Fruit fly (Drosophila melanogaster) whole organism, wandering third instar larva: ENCODE results near the gene Nle.

Experiments
- CG9705 ChIP-seq: fragments of 200-800 bp; sonication (Bioruptor generic); optimal IDR thresholded peaks from 2 replicates; lab custom pipeline; 2018; ENCODE audit warnings: missing biosample characterization, mild to moderate bottlenecking, missing genetic modification characterization
- Dif ChIP-seq: fragments of 200-275, 200-300 bp; sonication (Bioruptor generic); optimal IDR thresholded peaks from 2 replicates; lab custom pipeline; 2018; ENCODE audit warnings: missing biosample characterization, missing genetic modification characterization; ENCODE audit not compliant: partially characterized antibody
- GATAd ChIP-seq: sonication (Bioruptor generic); optimal IDR thresholded peaks from 2 replicates; lab custom pipeline; 2016; ENCODE audit warnings: missing biosample characterization, missing genetic modification characterization
- HLH106 ChIP-seq: fragments of 200-800 bp; optimal IDR thresholded peaks from 3 replicates; lab custom pipeline; 2019; ENCODE audit warnings: missing biosample characterization, mild to moderate bottlenecking, missing genetic modification characterization, moderate library complexity
- Hnf4 ChIP-seq: fragments of 200-800 bp; sonication (Bioruptor generic); optimal IDR thresholded peaks from 2 replicates; lab custom pipeline; 2016; ENCODE audit warnings: missing biosample characterization, mild to moderate bottlenecking, missing genetic modification characterization
- Hr78 ChIP-seq: fragments of >200 bp; optimal IDR thresholded peaks from 2 replicates; lab custom pipeline; 2017; ENCODE audit warnings: missing biosample characterization, missing genetic modification characterization
- Hr83 ChIP-seq: fragments of 200-300 bp; sonication (Bioruptor generic); optimal IDR thresholded peaks from 2 replicates; lab custom pipeline; 2016; ENCODE audit warnings: missing biosample characterization, mild to moderate bottlenecking, missing genetic modification characterization, moderate library complexity; ENCODE audit not compliant: poor library complexity, severe bottlenecking
- Myc ChIP-seq: fragments of >200 bp; optimal IDR thresholded peaks from 2 replicates; lab custom pipeline; 2017
- N ChIP-seq: fragments of >200 bp; optimal IDR thresholded peaks from 2 replicates; lab custom pipeline; 2018; ENCODE audit warnings: missing biosample characterization, missing external identifiers, missing genetic modification characterization
- OdsH ChIP-seq: fragments of 200-800 bp; sonication (Bioruptor generic); optimal IDR thresholded peaks from 2 replicates; lab custom pipeline; 2016; ENCODE audit warnings: missing biosample characterization, mild to moderate bottlenecking, missing genetic modification characterization
- Rel ChIP-seq, 2 experiments: fragments of 200-800 bp; sonication (Bioruptor generic) in 1 of 2; optimal IDR thresholded peaks; 2 replicates in 1 of 2; 3 replicates in 1 of 2; lab custom pipeline; 2016 to 2019; ENCODE audit warnings: mild to moderate bottlenecking in 2 of 2, missing biosample characterization in 2 of 2, missing genetic modification characterization in 2 of 2, moderate library complexity in 1 of 2
- Sp1 ChIP-seq: fragments of 200-800 bp; sonication (Bioruptor generic); optimal IDR thresholded peaks from 3 replicates; lab custom pipeline; 2019; ENCODE audit warnings: missing biosample characterization, mild to moderate bottlenecking, missing genetic modification characterization, moderate library complexity
- br ChIP-seq: fragments of 200-800 bp; sonication (Bioruptor generic); optimal IDR thresholded peaks from 2 replicates; lab custom pipeline; 2016; ENCODE audit warnings: missing biosample characterization, missing genetic modification characterization
- brk ChIP-seq: fragments of 200-800 bp; sonication (Bioruptor generic); optimal IDR thresholded peaks from 2 replicates; lab custom pipeline; 2016; ENCODE audit warnings: missing biosample characterization, mild to moderate bottlenecking, missing genetic modification characterization
- dmrt93B ChIP-seq: fragments of 200-800 bp; sonication (Bioruptor generic); optimal IDR thresholded peaks from 2 replicates; lab custom pipeline; 2018; ENCODE audit warnings: missing biosample characterization, mild to moderate bottlenecking, missing genetic modification characterization
- dsf ChIP-seq: sonication (Bioruptor generic); optimal IDR thresholded peaks from 2 replicates; lab custom pipeline; 2016; ENCODE audit warnings: missing biosample characterization, missing genetic modification characterization, borderline replicate concordance
- ey ChIP-seq: fragments of 200-800 bp; sonication (Bioruptor generic); optimal IDR thresholded peaks from 2 replicates; lab custom pipeline; 2016; ENCODE audit warnings: missing biosample characterization, missing genetic modification characterization
- foxo ChIP-seq, 2 experiments: fragments of 200-800 bp; sonication (Bioruptor generic); optimal IDR thresholded peaks; 2 replicates in 1 of 2; 3 replicates in 1 of 2; lab custom pipeline; 2016 to 2017; ENCODE audit warnings: missing biosample characterization in 2 of 2, missing genetic modification characterization in 2 of 2
- fru ChIP-seq: fragments of 200-800 bp; sonication (Bioruptor generic); optimal IDR thresholded peaks from 3 replicates; lab custom pipeline; 2016; ENCODE audit warnings: missing biosample characterization, mild to moderate bottlenecking, missing genetic modification characterization
- h ChIP-seq: fragments of 200-800 bp; sonication (Bioruptor generic); optimal IDR thresholded peaks from 3 replicates; lab custom pipeline; 2016; ENCODE audit warnings: missing biosample characterization, mild to moderate bottlenecking, missing genetic modification characterization
- jim ChIP-seq: fragments of 175-275, 200-325 bp; sonication (Bioruptor generic); optimal IDR thresholded peaks from 2 replicates; lab custom pipeline; 2016; ENCODE audit warnings: missing biosample characterization, mild to moderate bottlenecking, missing genetic modification characterization
- pan ChIP-seq: fragments of >200 bp; optimal IDR thresholded peaks from 2 replicates; lab custom pipeline; 2017
- psq ChIP-seq: fragments of 200-800 bp; sonication (Bioruptor generic); optimal IDR thresholded peaks from 3 replicates; lab custom pipeline; 2017; ENCODE audit warnings: missing biosample characterization, mild to moderate bottlenecking, missing genetic modification characterization, moderate library complexity
- rgr ChIP-seq: fragments of 200-800 bp; sonication (Bioruptor generic); optimal IDR thresholded peaks from 3 replicates; lab custom pipeline; 2016; ENCODE audit warnings: missing biosample characterization, mild to moderate bottlenecking, missing genetic modification characterization
- sv ChIP-seq: fragments of 200-800 bp; sonication (Bioruptor generic); optimal IDR thresholded peaks from 3 replicates; lab custom pipeline; 2016; ENCODE audit warnings: missing biosample characterization, missing genetic modification characterization
- tai ChIP-seq: sonication (Bioruptor generic); optimal IDR thresholded peaks from 2 replicates; lab custom pipeline; 2016; ENCODE audit warnings: missing biosample characterization, missing genetic modification characterization
- usp ChIP-seq: fragments of >200 bp; optimal IDR thresholded peaks from 2 replicates; lab custom pipeline; 2017; ENCODE audit warnings: missing biosample characterization, missing genetic modification characterization
- woc ChIP-seq: sonication (Bioruptor generic); optimal IDR thresholded peaks from 2 replicates; lab custom pipeline; 2016; ENCODE audit warnings: missing biosample characterization, mild to moderate bottlenecking, missing genetic modification characterization

Gene Nle

dm6 chr2L:522752-523151 lies 45.2 kb downstream of the Nle start:
- TF ChIP-seq br (GFP tag; lab: Kevin White, UChicago), result peak; percentile 27
- peak; percentile 5 for TF ChIP-seq Sp1 (GFP tag; lab: Kevin White, UChicago)
- peak; percentile 44 for TF ChIP-seq h (GFP tag; lab: Kevin White, UChicago)
- peak; percentile 1 for TF ChIP-seq dmrt93B (GFP tag; lab: Kevin White, UChicago)
- TF ChIP-seq Hnf4, result peak; percentile 43
- TF ChIP-seq CG9705 (GFP tag; lab: Kevin White, UChicago), result no peak
- TF ChIP-seq HLH106, result peak; percentile 24
- peak; percentile 37 for TF ChIP-seq rgr (GFP tag; lab: Kevin White, UChicago)
- TF ChIP-seq foxo (GFP tag; optimal IDR thresholded peaks at IDR 0.05; lab: Kevin White, UChicago), result peak in 1 of 2 experiments; percentile 64
- TF ChIP-seq fru, result no peak

dm6 chr2L:521940-522632 lies 45.8 kb downstream of the Nle start:
- TF ChIP-seq foxo (GFP tag; optimal IDR thresholded peaks at IDR 0.05; lab: Kevin White, UChicago) (peak in 1 of 2 experiments; percentile 6), pan (lab: Kevin White, UChicago) (no peak), br (GFP tag; lab: Kevin White, UChicago) (no peak), OdsH (GFP tag; lab: Kevin White, UChicago) (peak; percentile 27), sv (GFP tag; lab: Kevin White, UChicago) (peak; percentile 51), h (GFP tag; lab: Kevin White, UChicago) (peak; percentile 35)

- TF ChIP-seq N (GFP tag; lab: Kevin White, UChicago) (no peak), sv (GFP tag; lab: Kevin White, UChicago) (no peak), Dif (GFP tag; lab: Kevin White, UChicago) (no peak), tai (GFP tag; lab: Kevin White, UChicago) (no peak), GATAd (no peak), usp (no peak), OdsH (GFP tag; lab: Kevin White, UChicago) (no peak), dsf (GFP tag; lab: Kevin White, UChicago) (no peak), Rel (GFP tag; optimal IDR thresholded peaks at IDR 0.05; lab: Kevin White, UChicago) (no peak), Rel (tag; optimal IDR thresholded peaks at IDR 0.05; lab: Kevin White, UChicago) (no peak), CG9705 (GFP tag; lab: Kevin White, UChicago) (no peak), ey (GFP tag; lab: Kevin White, UChicago) (no peak), woc (no peak)
Measured at dm6 chr2L:521001-521827, 46.7 kb downstream of the Nle start.

dm6 chr2L:520331-521000 lies 47.5 kb downstream of the Nle start:
- TF ChIP-seq Hr78 (GFP tag; lab: Kevin White, UChicago) (no peak), psq (peak; percentile 15), ey (GFP tag; lab: Kevin White, UChicago) (peak; percentile 44), Hnf4 (peak; percentile 27), br (GFP tag; lab: Kevin White, UChicago) (peak; percentile 48), Hr83 (GFP tag; lab: Kevin White, UChicago) (no peak), sv (GFP tag; lab: Kevin White, UChicago) (peak; percentile 68), fru (peak; percentile 64), HLH106 (no peak), jim (no peak), rgr (GFP tag; lab: Kevin White, UChicago) (peak; percentile 47), brk (GFP tag; lab: Kevin White, UChicago) (no peak), h (GFP tag; lab: Kevin White, UChicago) (peak; percentile 41), Myc (lab: Kevin White, UChicago) (no peak), Sp1 (GFP tag; lab: Kevin White, UChicago) (peak; percentile 5), foxo (GFP tag; optimal IDR thresholded peaks at IDR 0.05; lab: Kevin White, UChicago) (peak in 1 of 2 experiments; percentile 38), N (GFP tag; lab: Kevin White, UChicago) (no peak)
